Worm (Caenorhabditis elegans) whole organism, L1 larva: Measurements from ENCODE around the gene ins-14.
A peak's percentile ranks its signal among the peaks of the same experiment; 100 is the strongest.

Experiments
- C04F5.9 ChIP-seq: sonication (generic microtip); optimal IDR thresholded peaks from 2 replicates; lab custom pipeline; 2016; ENCODE audit warnings: missing genetic modification characterization, missing compliant biosample characterization
- C16A3.4 ChIP-seq: fragments of 150-350 bp; optimal IDR thresholded peaks from 2 replicates; lab custom pipeline; 2014; ENCODE audit warnings: missing biosample characterization, missing genetic modification characterization
- alr-1 ChIP-seq: fragments of 200-800 bp; sonication (Bioruptor generic); optimal IDR thresholded peaks from 2 replicates; lab custom pipeline; 2018; ENCODE audit warnings: borderline replicate concordance, mild to moderate bottlenecking, missing genetic modification characterization, missing compliant biosample characterization
- aly-2 ChIP-seq: fragments of 150-350 bp; optimal IDR thresholded peaks from 2 replicates; lab custom pipeline; 2014; ENCODE audit warnings: missing biosample characterization, missing genetic modification characterization
- blmp-1 ChIP-seq: fragments of 150-350 bp; optimal IDR thresholded peaks from 2 replicates; lab custom pipeline; 2014; ENCODE audit warnings: missing biosample characterization, missing genetic modification characterization
- ceh-90 ChIP-seq: sonication (generic microtip); optimal IDR thresholded peaks from 2 replicates; lab custom pipeline; 2016; ENCODE audit warnings: missing genetic modification characterization, missing compliant biosample characterization
- ces-1 ChIP-seq: fragments of 150-350 bp; optimal IDR thresholded peaks from 2 replicates; lab custom pipeline; 2014; ENCODE audit warnings: missing biosample characterization, missing genetic modification reagents, missing genetic modification characterization
- dsc-1 ChIP-seq: sonication (generic microtip); optimal IDR thresholded peaks from 2 replicates; lab custom pipeline; 2016; ENCODE audit warnings: mild to moderate bottlenecking, missing genetic modification characterization, missing compliant biosample characterization
- efl-1 ChIP-seq, 4 experiments: fragments of 150-350 bp; optimal IDR thresholded peaks in 3 of 4; peaks in 1 of 4; 1 replicate in 1 of 4; 2 replicates in 3 of 4; lab custom pipeline; 2014; ENCODE audit warnings: missing biosample characterization in 2 of 4, missing genetic modification characterization in 2 of 4, missing genetic modification reagents in 2 of 4
- efl-3 ChIP-seq: fragments of 200-800 bp; sonication (Bioruptor generic); optimal IDR thresholded peaks from 2 replicates; lab custom pipeline; 2018; ENCODE audit warnings: mild to moderate bottlenecking, missing genetic modification characterization, missing compliant biosample characterization
- egl-27 ChIP-seq, 2 experiments: fragments of 150-350 bp in 1 of 2; sonication (generic microtip); optimal IDR thresholded peaks; 3 replicates each; lab custom pipeline; 2017 to 2018; ENCODE audit warnings: missing biosample characterization in 2 of 2, missing genetic modification characterization in 2 of 2, missing genetic modification reagents in 2 of 2
- elt-2 ChIP-seq: sonication (generic microtip); optimal IDR thresholded peaks from 2 replicates; lab custom pipeline; 2016; ENCODE audit warnings: missing genetic modification characterization, mild to moderate bottlenecking, inconsistent platforms, missing compliant biosample characterization, missing genetic modification reagents
- elt-3 ChIP-seq, 6 experiments: fragments of 150-350 bp in 1 of 6; sonication (generic microtip); optimal IDR thresholded peaks; 2 replicates each; lab custom pipeline; 2017 to 2018; ENCODE audit warnings: missing biosample characterization in 6 of 6, missing genetic modification characterization in 6 of 6, inconsistent platforms in 1 of 6
- ets-5 ChIP-seq: fragments of 200-800 bp; sonication (Bioruptor generic); IDR thresholded peaks from 2 replicates; pipeline ENCODE4 v1.3.6; 2022; ENCODE audit warnings: missing genetic modification characterization, missing compliant biosample characterization
- fkh-10 ChIP-seq: sonication (generic microtip); optimal IDR thresholded peaks from 2 replicates; lab custom pipeline; 2017; ENCODE audit warnings: missing biosample characterization, missing genetic modification reagents, missing genetic modification characterization
- fos-1 ChIP-seq: fragments of 150-350 bp; optimal IDR thresholded peaks from 2 replicates; lab custom pipeline; 2014; ENCODE audit warnings: missing biosample characterization, missing genetic modification characterization
- irx-1 ChIP-seq: sonication (generic microtip); optimal IDR thresholded peaks from 2 replicates; lab custom pipeline; 2016; ENCODE audit warnings: missing genetic modification characterization, missing compliant biosample characterization
- lin-13 ChIP-seq: fragments of 150-350 bp; optimal IDR thresholded peaks from 2 replicates; lab custom pipeline; 2014; ENCODE audit warnings: missing biosample characterization, missing genetic modification reagents, missing genetic modification characterization
- lin-14 ChIP-seq: fragments of 200-800 bp; sonication (Bioruptor generic); optimal IDR thresholded peaks from 2 replicates; lab custom pipeline; 2018; ENCODE audit warnings: mild to moderate bottlenecking, missing genetic modification characterization, moderate library complexity, missing compliant biosample characterization
- lin-39 ChIP-seq: fragments of 150-350 bp; optimal IDR thresholded peaks from 2 replicates; lab custom pipeline; 2014; ENCODE audit warnings: missing biosample characterization, missing genetic modification reagents, missing genetic modification characterization
- lsy-2 ChIP-seq, 2 experiments: fragments of 150-350 bp; optimal IDR thresholded peaks; 2 replicates each; lab custom pipeline; 2014; ENCODE audit warnings: missing biosample characterization in 2 of 2, missing genetic modification characterization in 2 of 2
- nhr-19 ChIP-seq: fragments of 200-800 bp; sonication (Bioruptor generic); conservative IDR thresholded peaks from 2 replicates; pipeline ENCODE4 v1.3.6; 2022; ENCODE audit warnings: missing genetic modification characterization, missing compliant biosample characterization
- nhr-20 ChIP-seq: sonication (generic microtip); optimal IDR thresholded peaks from 2 replicates; lab custom pipeline; 2016; ENCODE audit warnings: mild to moderate bottlenecking, missing genetic modification characterization, missing compliant biosample characterization
- nhr-71 ChIP-seq: sonication (generic microtip); optimal IDR thresholded peaks from 2 replicates; lab custom pipeline; 2016; ENCODE audit warnings: mild to moderate bottlenecking, missing genetic modification characterization, moderate library complexity, missing compliant biosample characterization
- nhr-77 ChIP-seq: fragments of 150-350 bp; optimal IDR thresholded peaks from 2 replicates; lab custom pipeline; 2014; ENCODE audit warnings: missing biosample characterization, missing genetic modification characterization
- nhr-85 ChIP-seq: sonication (generic microtip); peaks from one replicate; lab custom pipeline; 2016; ENCODE audit warnings: missing genetic modification characterization, inconsistent platforms, missing compliant biosample characterization
- nhr-90 ChIP-seq: sonication (generic microtip); optimal IDR thresholded peaks from 2 replicates; lab custom pipeline; 2016; ENCODE audit warnings: mild to moderate bottlenecking, missing genetic modification characterization, missing compliant biosample characterization; ENCODE audit not compliant: poor library complexity
- rnt-1 ChIP-seq: sonication (generic microtip); optimal IDR thresholded peaks from 2 replicates; lab custom pipeline; 2016; ENCODE audit warnings: mild to moderate bottlenecking, missing genetic modification characterization, moderate library complexity, missing compliant biosample characterization
- skn-1 ChIP-seq: fragments of 150-350 bp; optimal IDR thresholded peaks from 2 replicates; lab custom pipeline; 2014; ENCODE audit warnings: missing biosample characterization, missing genetic modification characterization
- snpc-4 ChIP-seq: fragments of 150-350 bp; optimal IDR thresholded peaks from 2 replicates; lab custom pipeline; 2014; ENCODE audit warnings: missing biosample characterization, missing genetic modification characterization
- snu-23 ChIP-seq: sonication (generic microtip); optimal IDR thresholded peaks from 2 replicates; lab custom pipeline; 2016; ENCODE audit warnings: missing genetic modification characterization, missing compliant biosample characterization
- swsn-7 ChIP-seq: sonication (generic microtip); optimal IDR thresholded peaks from 2 replicates; lab custom pipeline; 2016; ENCODE audit warnings: missing genetic modification characterization, missing compliant biosample characterization
- tbx-2 ChIP-seq: sonication (generic microtip); optimal IDR thresholded peaks from 2 replicates; lab custom pipeline; 2016; ENCODE audit warnings: missing genetic modification characterization, missing compliant biosample characterization
- unc-130 ChIP-seq: fragments of 150-350 bp; optimal IDR thresholded peaks from 2 replicates; lab custom pipeline; 2017; ENCODE audit warnings: missing biosample characterization, missing genetic modification characterization, inconsistent platforms
- unc-86 ChIP-seq: sonication (generic microtip); optimal IDR thresholded peaks from 2 replicates; lab custom pipeline; 2016; ENCODE audit warnings: missing genetic modification characterization, missing compliant biosample characterization
- vab-15 ChIP-seq: sonication (generic microtip); optimal IDR thresholded peaks from 2 replicates; lab custom pipeline; 2017; ENCODE audit warnings: missing genotype, mild to moderate bottlenecking, missing genetic modification characterization, missing compliant biosample characterization
- ztf-4 ChIP-seq: fragments of 150-350 bp; optimal IDR thresholded peaks from 2 replicates; lab custom pipeline; 2014; ENCODE audit warnings: missing biosample characterization, missing genetic modification characterization

The ins-14 gene

ce11 chrII:6707496-6708260, 37.9 kb downstream of the ins-14 start (continued):
- TF ChIP-seq C16A3.4, result no peak
- TF ChIP-seq nhr-20 (tag; lab: Kevin White, UChicago), result peak; percentile 3
- peak; percentile 5 for TF ChIP-seq unc-86 (tag; lab: Kevin White, UChicago)
- TF ChIP-seq vab-15 (tag; lab: Kevin White, UChicago), result peak; percentile 15

ce11 chrII:6706552-6707091, 39.0 kb downstream of the ins-14 start:
- TF ChIP-seq alr-1 (tag; lab: Kevin White, UChicago) (no peak), tbx-2 (tag; lab: Kevin White, UChicago) (peak; percentile 21), fkh-10 (peak; percentile 39), rnt-1 (tag; lab: Kevin White, UChicago) (no peak), ets-5 (GFP tag; lab: Robert Waterston, UW) (no peak), lin-14 (peak; percentile 64), C04F5.9 (tag; lab: Kevin White, UChicago) (no peak)

- TF ChIP-seq nhr-85 (tag; lab: Kevin White, UChicago) (peak; percentile 7), nhr-20 (tag; lab: Kevin White, UChicago) (peak; percentile 21), elt-2 (tag; lab: Kevin White, UChicago) (no peak), ztf-4 (tag; lab: Kevin White, UChicago) (peak; percentile 22), efl-3 (GFP tag; lab: Kevin White, UChicago) (no peak), nhr-77 (tag; lab: Kevin White, UChicago) (no peak), lin-14 (peak; percentile 76), efl-1 (optimal IDR thresholded peaks at IDR 0.05; lab: Kevin White, UChicago) (no peak), efl-1 (GFP tag; optimal IDR thresholded peaks at IDR 0.05 in 1 of 2; lab: Kevin White, UChicago) (peak in 1 of 2 experiments; percentile 41), unc-130 (tag; lab: Kevin White, UChicago) (no peak), ceh-90 (tag; lab: Kevin White, UChicago) (no peak), rnt-1 (tag; lab: Kevin White, UChicago) (peak; percentile 60), fos-1 (tag; lab: Kevin White, UChicago) (no peak), lin-13 (GFP tag; lab: Kevin White, UChicago) (no peak), elt-3 (tag; optimal IDR thresholded peaks at IDR 0.05; lab: Kevin White, UChicago) (no peak), nhr-71 (tag; lab: Kevin White, UChicago) (peak; percentile 68), ces-1 (GFP tag; lab: Kevin White, UChicago) (no peak), blmp-1 (tag; lab: Kevin White, UChicago) (peak; percentile 9), lsy-2 (tag; optimal IDR thresholded peaks at IDR 0.05; lab: Kevin White, UChicago) (peak; percentile 36 to 51), aly-2 (tag; lab: Kevin White, UChicago) (no peak), snu-23 (GFP tag; lab: Kevin White, UChicago) (peak; percentile 36), nhr-90 (tag; lab: Kevin White, UChicago) (no peak), nhr-19 (0 out of 2 replicates have a peak, but pooled peaks have one; percentile 13), lin-39 (tag; lab: Kevin White, UChicago) (peak; percentile 61), dsc-1 (tag; lab: Kevin White, UChicago) (peak; percentile 58), skn-1 (tag; lab: Kevin White, UChicago) (no peak), irx-1 (tag; lab: Kevin White, UChicago) (no peak), egl-27 (tag; optimal IDR thresholded peaks at IDR 0.05; lab: Kevin White, UChicago) (no peak), unc-86 (tag; lab: Kevin White, UChicago) (no peak), swsn-7 (tag; lab: Kevin White, UChicago) (no peak), tbx-2 (tag; lab: Kevin White, UChicago) (no peak), snpc-4 (no peak)
Observed at ce11 chrII:6705593-6706228, 39.9 kb downstream of the ins-14 start, which contains the start of gene rpy-1. Gene rpy-1, minus strand, starts transcription at chrII:6705643.
